Fruit fly (Drosophila melanogaster): ENCODE measurements around the gene CG14631.

dm6 chrX:1051251-1051629 is 39.4 kb downstream of the CG14631 start, which contains the start of gene CG14629:
- no peak for TF ChIP-seq ttk (optimal IDR thresholded peaks at IDR 0.05)
- TF ChIP-seq insv (optimal IDR thresholded peaks at IDR 0.05): no peak
- no peak for TF ChIP-seq h (optimal IDR thresholded peaks at IDR 0.05)
- no peak for TF ChIP-seq psq (optimal IDR thresholded peaks at IDR 0.05)
- no peak for TF ChIP-seq Sin3A (optimal IDR thresholded peaks at IDR 0.05)
